Fruit fly (Drosophila melanogaster): ENCODE results near the gene CG14568.

dm6 chr3L:21744169-21744568 lies 10.9 kb upstream of the CG14568 start, which contains the start of gene CG14565:
- TF ChIP-seq salr (GFP tag; optimal IDR thresholded peaks at IDR 0.05) (no peak), net (GFP tag; optimal IDR thresholded peaks at IDR 0.05) (no peak), ss (GFP tag; optimal IDR thresholded peaks at IDR 0.05) (no peak), CG6792 (GFP tag; optimal IDR thresholded peaks at IDR 0.05) (no peak), esn (GFP tag; optimal IDR thresholded peaks at IDR 0.05) (no peak), OdsH (GFP tag; optimal IDR thresholded peaks at IDR 0.05) (no peak), Sox15 (GFP tag; optimal IDR thresholded peaks at IDR 0.05) (no peak), CG10631 (GFP tag; optimal IDR thresholded peaks at IDR 0.05) (no peak), fkh (GFP tag; optimal IDR thresholded peaks at IDR 0.05) (no peak), Sox14 (GFP tag; optimal IDR thresholded peaks at IDR 0.05) (no peak), CG31627 (GFP tag; optimal IDR thresholded peaks at IDR 0.05) (no peak)

Measured in whole organism, prepupa.